Worm (Caenorhabditis elegans): ENCODE data around the gene srd-20.

- no peak for TF ChIP-seq pha-4 (tag; optimal IDR thresholded peaks at IDR 0.05)
- TF ChIP-seq pqm-1 (tag; optimal IDR thresholded peaks at IDR 0.05) = no peak
- no peak for TF ChIP-seq fkh-2 (tag; optimal IDR thresholded peaks at IDR 0.05)
- TF ChIP-seq nhr-28 (tag; optimal IDR thresholded peaks at IDR 0.05) = no peak
- no peak for TF ChIP-seq ZK546.5 (tag; optimal IDR thresholded peaks at IDR 0.05)
- TF ChIP-seq elt-1 (tag; optimal IDR thresholded peaks at IDR 0.05) = no peak
Observed at ce11 chrV:6099634-6100033, 44.2 kb downstream of the srd-20 start.
